Worm (Caenorhabditis elegans) whole organism, L4/young adult: ENCODE results near the gene K09C6.3.
"Not testable (repeated sequence)": the region's sequence is repeated elsewhere in the genome, so short reads cannot be mapped to it uniquely, and the experiment has no call there.

Source experiments
- W03F9.2 ChIP-seq: fragments of 150-350 bp; optimal IDR thresholded peaks from 2 replicates; lab custom pipeline; 2014; ENCODE audit warnings: missing biosample characterization, missing genetic modification characterization
- dao-5 ChIP-seq: sonication (generic microtip); optimal IDR thresholded peaks from 2 replicates; lab custom pipeline; 2016; ENCODE audit warnings: missing genotype, missing genetic modification characterization, moderate library complexity, missing compliant biosample characterization
- him-1 ChIP-seq: sonication (generic microtip); optimal IDR thresholded peaks from 2 replicates; lab custom pipeline; 2016; ENCODE audit warnings: missing genotype, missing genetic modification reagents, missing genetic modification characterization, missing compliant biosample characterization

K09C6.3 gene

DNA sequence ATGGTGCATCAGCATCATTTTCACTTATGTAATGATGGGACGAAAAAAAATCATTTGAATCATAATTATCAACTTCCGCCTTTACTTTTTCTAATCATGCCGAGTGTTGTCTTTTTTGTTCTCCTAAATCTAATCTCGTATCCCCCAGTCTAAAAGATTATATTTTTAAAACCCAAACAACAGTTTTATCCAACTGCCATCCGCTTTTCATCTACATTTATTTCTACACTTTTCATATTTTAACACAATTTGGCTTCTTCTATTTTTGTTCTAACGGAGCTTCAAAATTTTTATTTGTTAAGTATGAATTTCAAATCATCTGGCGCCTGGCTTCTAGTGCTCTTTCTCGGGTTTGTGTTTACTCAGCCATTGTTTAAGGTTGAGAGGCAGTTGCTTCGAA, at the start of gene K09C6.3:
K09C6.3 (plus strand) TSS at position 301 of the 400 bp plus-strand sequence.
- TF ChIP-seq him-1 (tag; lab: Kevin White, UChicago): no peak
- no peak for TF ChIP-seq dao-5 (tag; lab: Kevin White, UChicago)
- no peak for TF ChIP-seq W03F9.2 (tag; lab: Kevin White, UChicago)

DNA sequence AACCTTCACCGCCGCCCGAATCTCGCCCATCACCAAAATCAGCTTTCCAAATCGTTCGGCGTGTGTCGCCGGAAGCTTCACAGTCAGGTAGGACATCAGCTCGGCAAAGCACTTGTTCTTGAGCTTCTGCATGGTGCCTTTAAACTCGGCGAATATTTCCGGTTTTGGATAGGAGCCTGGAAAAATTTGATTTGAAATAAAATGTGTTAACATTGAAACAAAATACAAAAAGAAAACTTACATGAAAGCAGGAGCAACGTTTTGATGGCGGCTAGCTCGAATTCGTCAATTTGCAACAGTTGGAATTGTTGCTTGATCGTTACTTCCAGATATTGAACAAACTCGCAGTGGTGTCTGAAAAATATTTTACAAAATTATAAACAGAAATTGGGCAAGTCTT, 49.6 kb upstream of the K09C6.3 start:
- TF ChIP-seq him-1 (tag; lab: Kevin White, UChicago) (no peak), W03F9.2 (tag; lab: Kevin White, UChicago) (no peak), dao-5 (tag; lab: Kevin White, UChicago) (no peak)

- no peak for TF ChIP-seq dao-5 (tag; lab: Kevin White, UChicago)
- no peak for TF ChIP-seq him-1 (tag; lab: Kevin White, UChicago)
- no peak for TF ChIP-seq W03F9.2 (tag; lab: Kevin White, UChicago)
These were observed 48.8 kb upstream of the K09C6.3 start for ce11 chrV:803472-803871.

ce11 chrV:804485-804884, 47.8 kb upstream of the K09C6.3 start, which contains the start of gene nhr-270:
nhr-270 (minus strand) TSS chrV:804741.
- no peak for TF ChIP-seq dao-5 (tag; lab: Kevin White, UChicago)
- TF ChIP-seq him-1 (tag; lab: Kevin White, UChicago): no peak
- no peak for TF ChIP-seq W03F9.2 (tag; lab: Kevin White, UChicago)

DNA sequence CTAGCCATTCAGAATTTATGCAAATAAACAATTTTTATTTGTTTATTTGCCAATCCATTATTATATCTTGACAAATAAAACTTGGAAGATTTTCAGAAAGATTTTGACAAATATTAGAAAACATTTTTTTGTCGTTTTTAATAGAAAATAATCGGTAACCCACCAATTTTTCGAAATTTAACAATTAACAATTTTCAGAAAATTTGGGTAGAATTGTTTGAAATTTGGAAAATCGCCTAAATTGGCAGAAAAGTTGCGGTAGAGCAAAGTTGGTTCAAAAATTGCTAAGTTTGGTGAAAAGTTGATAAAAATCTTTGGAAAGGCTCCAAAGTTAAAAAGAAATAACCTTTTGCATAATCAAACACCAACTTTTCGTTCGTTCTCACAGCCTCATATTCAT, 44.0 kb upstream of the K09C6.3 start:
- TF ChIP-seq dao-5 (tag; lab: Kevin White, UChicago): no peak
- TF ChIP-seq W03F9.2 (tag; lab: Kevin White, UChicago): no peak
- no peak for TF ChIP-seq him-1 (tag; lab: Kevin White, UChicago)

ce11 chrV:810281-810862, 41.9 kb upstream of the K09C6.3 start, which contains the start of gene R13D11.4:
R13D11.4 (plus strand) TSS chrV:810812.
- no peak for TF ChIP-seq him-1 (tag; lab: Kevin White, UChicago)
- TF ChIP-seq W03F9.2 (tag; lab: Kevin White, UChicago): no peak
- no peak for TF ChIP-seq dao-5 (tag; lab: Kevin White, UChicago)

DNA sequence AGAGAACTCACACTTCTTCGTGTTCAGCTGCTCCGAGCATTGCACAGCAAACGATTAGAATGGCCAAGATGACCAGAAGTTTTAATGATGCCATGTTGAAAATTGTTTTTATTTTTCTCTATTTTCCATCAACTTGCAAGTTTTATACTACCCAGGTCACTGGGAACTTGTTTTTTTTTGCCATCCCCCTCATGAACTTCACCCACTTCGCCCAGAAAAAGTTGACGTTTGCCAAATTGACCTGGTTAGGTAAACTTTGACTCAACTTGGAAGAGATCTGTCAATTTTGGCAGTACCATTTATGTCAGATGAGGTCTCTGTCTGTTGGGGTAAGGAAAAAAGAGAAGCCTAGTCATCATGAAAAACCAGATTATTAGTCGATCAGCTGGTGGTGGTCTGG, 39.2 kb upstream of the K09C6.3 start, which contains the start of gene R13D11.10:
R13D11.10 (minus strand) TSS at position 101 of the 400 bp plus-strand sequence.
- TF ChIP-seq dao-5 (tag; lab: Kevin White, UChicago) (no peak), him-1 (tag; lab: Kevin White, UChicago) (no peak), W03F9.2 (tag; lab: Kevin White, UChicago) (no peak)

ce11 chrV:814716-815115, 37.6 kb upstream of the K09C6.3 start, which contains the start of gene R13D11.3:
R13D11.3 (plus strand) TSS chrV:815016.
- TF ChIP-seq dao-5 (tag; lab: Kevin White, UChicago): no peak
- no peak for TF ChIP-seq W03F9.2 (tag; lab: Kevin White, UChicago)
- no peak for TF ChIP-seq him-1 (tag; lab: Kevin White, UChicago)

ce11 chrV:817182-817581, 35.1 kb upstream of the K09C6.3 start, which contains the start of gene R13D11.1:
R13D11.1 (plus strand) TSS chrV:817482.
- TF ChIP-seq him-1 (tag; lab: Kevin White, UChicago): no peak
- no peak for TF ChIP-seq dao-5 (tag; lab: Kevin White, UChicago)
- no peak for TF ChIP-seq W03F9.2 (tag; lab: Kevin White, UChicago)

DNA sequence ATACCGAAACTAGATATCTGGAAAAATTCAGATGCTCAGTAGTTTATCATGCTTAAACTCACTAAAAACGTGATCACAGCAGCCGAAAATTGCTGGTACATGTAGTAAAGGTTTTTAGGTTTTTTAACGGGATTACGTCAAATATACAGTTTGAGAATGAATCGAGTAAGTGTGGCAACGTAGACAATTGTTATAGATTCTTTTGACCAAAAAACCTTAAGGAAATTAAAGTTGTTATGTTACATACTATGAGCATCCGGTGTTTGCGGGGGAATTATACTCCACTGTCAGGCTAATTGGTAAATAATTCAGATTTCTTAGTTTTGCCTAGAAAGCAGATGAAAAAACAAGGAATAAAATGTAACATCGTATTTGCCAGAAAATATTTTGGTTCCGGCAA, 31.7 kb upstream of the K09C6.3 start, which contains the start of gene srx-32:
srx-32 (minus strand) TSS at position 101 of the 400 bp plus-strand sequence.
- not testable (repeated sequence) for TF ChIP-seq him-1, dao-5, W03F9.2 (tag; lab: Kevin White, UChicago)

ce11 chrV:822922-823321, 29.4 kb upstream of the K09C6.3 start, which contains the start of gene srx-31:
srx-31 (minus strand) TSS chrV:823022.
- TF ChIP-seq W03F9.2, him-1, dao-5 (tag; lab: Kevin White, UChicago): not testable (repeated sequence)

ce11 chrV:826097-826496, 26.2 kb upstream of the K09C6.3 start, which contains the start of gene F41H8.2:
F41H8.2 (plus strand) TSS chrV:826397.
- TF ChIP-seq him-1 (tag; lab: Kevin White, UChicago): no peak
- TF ChIP-seq dao-5 (tag; lab: Kevin White, UChicago): no peak
- TF ChIP-seq W03F9.2 (tag; lab: Kevin White, UChicago): no peak

DNA sequence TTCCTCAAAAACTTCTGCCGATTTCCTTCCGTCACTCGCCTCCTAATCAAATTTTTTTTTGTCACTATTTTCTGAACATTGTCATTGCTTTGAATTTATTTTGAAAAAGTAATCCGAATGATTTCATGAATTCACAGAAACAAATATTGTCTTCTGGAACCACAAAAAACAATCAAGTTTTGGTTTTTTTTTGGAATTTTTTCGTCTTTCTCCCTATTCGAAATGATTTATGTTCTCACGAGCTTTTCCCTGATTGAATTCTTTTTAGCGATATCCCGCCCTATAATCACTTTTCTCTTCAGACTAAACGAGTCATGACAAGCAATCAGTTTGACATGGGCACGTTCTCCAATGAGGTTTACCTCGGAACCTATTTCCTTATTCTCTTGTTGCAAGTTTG, 18.9 kb upstream of the K09C6.3 start, which contains the start of gene F41H8.1:
F41H8.1 (plus strand) TSS at position 301 of the 400 bp plus-strand sequence.
- TF ChIP-seq W03F9.2 (tag; lab: Kevin White, UChicago) (no peak), dao-5 (tag; lab: Kevin White, UChicago) (no peak), him-1 (tag; lab: Kevin White, UChicago) (no peak)
